Worm (Caenorhabditis elegans) whole organism, young adult: ENCODE results near the gene pacs-1.
A peak's percentile ranks its signal among the peaks of the same experiment; 100 is the strongest.

Source experiments
- B0019.2 ChIP-seq: fragments of 200-800 bp; sonication (Bioruptor generic); conservative IDR thresholded peaks from 2 replicates; pipeline ENCODE4 v1.3.6; 2022; ENCODE audit warnings: missing genetic modification reagents, missing genetic modification characterization, missing compliant biosample characterization
- B0336.3 ChIP-seq: fragments of 200-800 bp; sonication (Bioruptor generic); IDR thresholded peaks from 2 replicates; pipeline ENCODE4 v1.3.6; 2022; ENCODE audit warnings: missing genetic modification characterization, missing compliant biosample characterization
- C17E4.6 ChIP-seq: fragments of 200-800 bp; sonication (Bioruptor generic); IDR thresholded peaks from 2 replicates; pipeline ENCODE4 v1.3.6; 2022; ENCODE audit warnings: missing genetic modification reagents, missing genetic modification characterization, missing compliant biosample characterization
- F23B12.7 ChIP-seq: sonication (generic microtip); optimal IDR thresholded peaks from 2 replicates; lab custom pipeline; 2017; ENCODE audit warnings: missing genetic modification characterization, mild to moderate bottlenecking, missing compliant biosample characterization, antibody characterized with exemption, moderate library complexity; ENCODE audit not compliant: insufficient read depth
- F37B4.10 ChIP-seq: fragments of 200-800 bp; sonication (Bioruptor generic); IDR thresholded peaks from 2 replicates; pipeline ENCODE4 v1.3.6; 2022; ENCODE audit warnings: missing genetic modification characterization, missing compliant biosample characterization
- F39B2.1 ChIP-seq: fragments of 200-800 bp; sonication (Bioruptor generic); IDR thresholded peaks from 2 replicates; pipeline ENCODE4 v1.3.6; 2022; ENCODE audit warnings: missing genetic modification reagents, missing genetic modification characterization, missing compliant biosample characterization
- F52B5.7 ChIP-seq: sonication (generic microtip); optimal IDR thresholded peaks from 2 replicates; lab custom pipeline; 2016; ENCODE audit warnings: mild to moderate bottlenecking, missing genetic modification characterization, missing compliant biosample characterization
- F55B11.4 ChIP-seq: sonication (generic microtip); optimal IDR thresholded peaks from 2 replicates; lab custom pipeline; 2016; ENCODE audit warnings: missing compliant biosample characterization, missing genetic modification characterization, borderline replicate concordance; ENCODE audit not compliant: insufficient read depth
- F57A8.1 ChIP-seq: fragments of 200-800 bp; sonication (Bioruptor generic); optimal IDR thresholded peaks from 2 replicates; lab custom pipeline; 2018; ENCODE audit warnings: mild to moderate bottlenecking, missing genetic modification characterization, moderate library complexity, missing compliant biosample characterization
- K12H6.12 ChIP-seq: fragments of 200-800 bp; sonication (Bioruptor generic); optimal IDR thresholded peaks from 2 replicates; lab custom pipeline; 2018; ENCODE audit warnings: mild to moderate bottlenecking, missing genetic modification characterization, missing compliant biosample characterization
- T07F8.4 ChIP-seq: sonication (generic microtip); optimal IDR thresholded peaks from 2 replicates; lab custom pipeline; 2016; ENCODE audit warnings: mild to moderate bottlenecking, missing genetic modification characterization, moderate library complexity, missing compliant biosample characterization
- T26A5.8 ChIP-seq: sonication (generic microtip); optimal IDR thresholded peaks from 2 replicates; lab custom pipeline; 2016; ENCODE audit warnings: missing genetic modification characterization, missing compliant biosample characterization
- Y53G8AR.9 ChIP-seq: fragments of 200-800 bp; sonication (Bioruptor generic); conservative IDR thresholded peaks from 2 replicates; pipeline ENCODE4 v1.3.6; 2022; ENCODE audit warnings: missing genetic modification reagents, missing genetic modification characterization, missing compliant biosample characterization
- Y95B8A.8 ChIP-seq: fragments of 200-800 bp; sonication (Bioruptor generic); IDR thresholded peaks from 2 replicates; pipeline ENCODE4 v1.3.6; 2022; ENCODE audit warnings: missing genetic modification reagents, missing genetic modification characterization, missing compliant biosample characterization
- ZK185.1 ChIP-seq: sonication (generic microtip); optimal IDR thresholded peaks from 2 replicates; lab custom pipeline; 2016; ENCODE audit warnings: mild to moderate bottlenecking, missing genetic modification characterization, missing compliant biosample characterization; ENCODE audit not compliant: poor library complexity, severe bottlenecking
- akir-1 ChIP-seq: fragments of 200-800 bp; sonication (Bioruptor generic); optimal IDR thresholded peaks from 2 replicates; lab custom pipeline; 2018; ENCODE audit warnings: mild to moderate bottlenecking, missing genetic modification characterization, moderate library complexity, missing compliant biosample characterization
- aptf-2 ChIP-seq: fragments of 200-800 bp; sonication (Bioruptor generic); conservative IDR thresholded peaks from 2 replicates; pipeline ENCODE4 v1.3.6; 2022; ENCODE audit warnings: missing genetic modification reagents, missing genetic modification characterization, missing compliant biosample characterization
- atf-7 ChIP-seq: sonication (generic microtip); optimal IDR thresholded peaks from 2 replicates; lab custom pipeline; 2017; ENCODE audit warnings: mild to moderate bottlenecking, missing genetic modification characterization, missing compliant biosample characterization
- attf-3 ChIP-seq: fragments of 200-800 bp; sonication (Bioruptor generic); conservative IDR thresholded peaks from 2 replicates; pipeline ENCODE4 v1.3.6; 2022; ENCODE audit warnings: missing genetic modification reagents, missing genetic modification characterization, missing compliant biosample characterization
- attf-5 ChIP-seq: fragments of 200-800 bp; sonication (Bioruptor generic); optimal IDR thresholded peaks from 2 replicates; lab custom pipeline; 2018; ENCODE audit warnings: mild to moderate bottlenecking, missing genetic modification characterization, missing compliant biosample characterization
- attf-6 ChIP-seq: fragments of 200-800 bp; sonication (Bioruptor generic); IDR thresholded peaks from 2 replicates; pipeline ENCODE4 v1.3.6; 2022; ENCODE audit warnings: missing genetic modification reagents, missing genetic modification characterization, missing compliant biosample characterization
- bed-2 ChIP-seq: fragments of 200-800 bp; sonication (Bioruptor generic); IDR thresholded peaks from 2 replicates; pipeline ENCODE4 v1.3.6; 2022; ENCODE audit warnings: missing genetic modification reagents, missing genetic modification characterization, missing compliant biosample characterization
- ccch-3 ChIP-seq: fragments of 200-800 bp; sonication (Bioruptor generic); optimal IDR thresholded peaks from 2 replicates; lab custom pipeline; 2018; ENCODE audit warnings: mild to moderate bottlenecking, missing genetic modification characterization, missing compliant biosample characterization
- cebp-1 ChIP-seq, 2 experiments: fragments of 200-800 bp in 1 of 2; sonication (Bioruptor generic) in 1 of 2; sonication (generic microtip) in 1 of 2; IDR thresholded peaks in 1 of 2; optimal IDR thresholded peaks in 1 of 2; 2 replicates each; pipeline versions ENCODE4 v1.3.6 to Lab custom; 2017 to 2022; ENCODE audit warnings: missing compliant biosample characterization in 2 of 2, missing genetic modification characterization in 2 of 2, mild to moderate bottlenecking in 1 of 2, missing genetic modification reagents in 1 of 2, moderate library complexity in 1 of 2
- ceh-100 ChIP-seq: fragments of 200-800 bp; sonication (Bioruptor generic); IDR thresholded peaks from 2 replicates; pipeline ENCODE4 v1.3.6; 2022; ENCODE audit warnings: missing genetic modification reagents, missing genetic modification characterization, missing compliant biosample characterization
- ceh-79 ChIP-seq: sonication (generic microtip); optimal IDR thresholded peaks from 2 replicates; lab custom pipeline; 2017; ENCODE audit warnings: mild to moderate bottlenecking, missing genetic modification characterization, missing compliant biosample characterization
- ceh-91 ChIP-seq: fragments of 200-800 bp; sonication (Bioruptor generic); IDR thresholded peaks from 2 replicates; pipeline ENCODE4 v1.3.6; 2022; ENCODE audit warnings: missing genetic modification reagents, missing genetic modification characterization, missing compliant biosample characterization
- dpff-1 ChIP-seq: sonication (generic microtip); optimal IDR thresholded peaks from 2 replicates; lab custom pipeline; 2017; ENCODE audit warnings: mild to moderate bottlenecking, missing genetic modification characterization, missing compliant biosample characterization
- egrh-3 ChIP-seq: fragments of 200-800 bp; sonication (Bioruptor generic); IDR thresholded peaks from 2 replicates; pipeline ENCODE4 v1.3.6; 2022; ENCODE audit warnings: missing genetic modification reagents, missing genetic modification characterization, missing compliant biosample characterization
- ekl-4 ChIP-seq: fragments of 200-800 bp; sonication (Bioruptor generic); IDR thresholded peaks from 2 replicates; pipeline ENCODE4 v1.3.6; 2022; ENCODE audit warnings: missing genetic modification reagents, missing genetic modification characterization, missing compliant biosample characterization
- ets-4 ChIP-seq: fragments of 200-800 bp; sonication (Bioruptor generic); optimal IDR thresholded peaks from 2 replicates; lab custom pipeline; 2018; ENCODE audit warnings: mild to moderate bottlenecking, missing genetic modification characterization, missing compliant biosample characterization
- fkh-3 ChIP-seq: sonication (generic microtip); optimal IDR thresholded peaks from 2 replicates; lab custom pipeline; 2016; ENCODE audit warnings: mild to moderate bottlenecking, missing genetic modification characterization, missing compliant biosample characterization
- him-1 ChIP-seq: sonication (generic microtip); optimal IDR thresholded peaks from 2 replicates; lab custom pipeline; 2016; ENCODE audit warnings: missing genotype, missing genetic modification reagents, missing genetic modification characterization, missing compliant biosample characterization
- hsf-1 ChIP-seq: fragments of 200-800 bp; sonication (Bioruptor generic); IDR thresholded peaks from 2 replicates; pipeline ENCODE4 v1.3.6; 2022; ENCODE audit warnings: missing genetic modification reagents, missing genetic modification characterization, missing compliant biosample characterization
- let-526 ChIP-seq: fragments of 200-800 bp; sonication (Bioruptor generic); IDR thresholded peaks from 2 replicates; pipeline ENCODE4 v1.3.6; 2022; ENCODE audit warnings: missing genetic modification reagents, missing genetic modification characterization, missing compliant biosample characterization
- lin-26 ChIP-seq: fragments of 200-800 bp; sonication (Bioruptor generic); IDR thresholded peaks from 2 replicates; pipeline ENCODE4 v1.3.6; 2022; ENCODE audit warnings: missing genetic modification reagents, missing genetic modification characterization, missing compliant biosample characterization
- lin-40 ChIP-seq: sonication (generic microtip); optimal IDR thresholded peaks from 2 replicates; lab custom pipeline; 2016; ENCODE audit warnings: missing genetic modification characterization, mild to moderate bottlenecking, missing compliant biosample characterization, missing genotype, missing genetic modification reagents
- mcd-1 ChIP-seq: fragments of 200-800 bp; sonication (Bioruptor generic); IDR thresholded peaks from 2 replicates; pipeline ENCODE4 v1.3.6; 2022; ENCODE audit warnings: missing genetic modification reagents, missing genetic modification characterization, missing compliant biosample characterization
- nfya-2 ChIP-seq: fragments of 200-800 bp; sonication (Bioruptor generic); IDR thresholded peaks from 2 replicates; pipeline ENCODE4 v1.3.6; 2022; ENCODE audit warnings: missing genetic modification reagents, missing genetic modification characterization, missing compliant biosample characterization
- nfyb-1 ChIP-seq: fragments of 200-800 bp; sonication (Bioruptor generic); IDR thresholded peaks from 2 replicates; pipeline ENCODE4 v1.3.6; 2022; ENCODE audit warnings: missing genetic modification reagents, missing genetic modification characterization, missing compliant biosample characterization
- nhr-27 ChIP-seq: fragments of 200-800 bp; sonication (Bioruptor generic); optimal IDR thresholded peaks from 2 replicates; lab custom pipeline; 2018; ENCODE audit warnings: mild to moderate bottlenecking, missing genetic modification characterization, moderate library complexity, missing compliant biosample characterization
- pbrm-1 ChIP-seq: fragments of 200-800 bp; sonication (Bioruptor generic); IDR thresholded peaks from 2 replicates; pipeline ENCODE4 v1.3.6; 2022; ENCODE audit warnings: missing genetic modification reagents, missing genetic modification characterization, missing compliant biosample characterization
- repo-1 ChIP-seq: sonication (generic microtip); optimal IDR thresholded peaks from 2 replicates; lab custom pipeline; 2017; ENCODE audit warnings: mild to moderate bottlenecking, missing genetic modification characterization, missing compliant biosample characterization
- tbp1 ChIP-seq: fragments of 200-800 bp; sonication (Bioruptor generic); optimal IDR thresholded peaks from 2 replicates; lab custom pipeline; 2018; ENCODE audit warnings: mild to moderate bottlenecking, missing genetic modification characterization, missing compliant biosample characterization
- tlf-1 ChIP-seq: fragments of 200-800 bp; sonication (Bioruptor generic); optimal IDR thresholded peaks from 2 replicates; lab custom pipeline; 2018; ENCODE audit warnings: mild to moderate bottlenecking, missing genetic modification characterization, missing compliant biosample characterization
- xnd-1 ChIP-seq: sonication (generic microtip); optimal IDR thresholded peaks from 2 replicates; lab custom pipeline; 2016; ENCODE audit warnings: missing genotype, missing genetic modification reagents, missing genetic modification characterization, missing compliant biosample characterization
- ztf-18 ChIP-seq: sonication (generic microtip); optimal IDR thresholded peaks from 2 replicates; lab custom pipeline; 2016; ENCODE audit warnings: missing genotype, mild to moderate bottlenecking, missing genetic modification characterization, missing compliant biosample characterization
- ztf-22 ChIP-seq: fragments of 200-800 bp; sonication (Bioruptor generic); optimal IDR thresholded peaks from 2 replicates; lab custom pipeline; 2018; ENCODE audit warnings: mild to moderate bottlenecking, missing genetic modification characterization, moderate library complexity, missing compliant biosample characterization
- ztf-6 ChIP-seq: fragments of 200-800 bp; sonication (Bioruptor generic); IDR thresholded peaks from 2 replicates; pipeline ENCODE4 v1.3.6; 2022; ENCODE audit warnings: missing genetic modification reagents, missing genetic modification characterization, missing compliant biosample characterization

The pacs-1 gene

ce11 chrV:9220444-9220843 is 3.4 kb upstream of the pacs-1 start (continued):
- TF ChIP-seq K12H6.12: no peak
- TF ChIP-seq nfyb-1 (GFP tag; lab: Robert Waterston, UW): no peak
- TF ChIP-seq nhr-27 (tag; lab: Kevin White, UChicago): no peak
- TF ChIP-seq aptf-2 (GFP tag; lab: Robert Waterston, UW): no peak
- no peak for TF ChIP-seq attf-6 (GFP tag; lab: Robert Waterston, UW)
- no peak for TF ChIP-seq ztf-22
- no peak for TF ChIP-seq lin-40 (tag; lab: Kevin White, UChicago)
- TF ChIP-seq atf-7 (tag; lab: Kevin White, UChicago): no peak
- no peak for TF ChIP-seq xnd-1 (tag; lab: Kevin White, UChicago)
- no peak for TF ChIP-seq lin-26 (GFP tag; lab: Robert Waterston, UW)
- TF ChIP-seq ccch-3: no peak
- no peak for TF ChIP-seq B0019.2
- TF ChIP-seq him-1 (tag; lab: Kevin White, UChicago): no peak
- no peak for TF ChIP-seq hsf-1
- no peak for TF ChIP-seq pbrm-1 (GFP tag; lab: Robert Waterston, UW)
- TF ChIP-seq T26A5.8 (tag; lab: Kevin White, UChicago): no peak
- no peak for TF ChIP-seq fkh-3 (tag; lab: Kevin White, UChicago)
- peak; percentile 82 for TF ChIP-seq F23B12.7 (tag; lab: Kevin White, UChicago)
- no peak for TF ChIP-seq ztf-6 (GFP tag; lab: Robert Waterston, UW)
- TF ChIP-seq akir-1 (GFP tag; lab: Kevin White, UChicago): no peak
- TF ChIP-seq nfya-2 (GFP tag; lab: Robert Waterston, UW): no peak
- no peak for TF ChIP-seq C17E4.6 (GFP tag; lab: Robert Waterston, UW)
- no peak for TF ChIP-seq dpff-1 (tag; lab: Kevin White, UChicago)
- no peak for TF ChIP-seq F52B5.7 (tag; lab: Kevin White, UChicago)
- no peak for TF ChIP-seq F39B2.1 (GFP tag; lab: Robert Waterston, UW)
- no peak for TF ChIP-seq T07F8.4
- TF ChIP-seq tbp1: peak; percentile 4
- TF ChIP-seq tlf-1 (GFP tag; lab: Kevin White, UChicago): no peak
- TF ChIP-seq ceh-91 (GFP tag; lab: Robert Waterston, UW): no peak
- no peak for TF ChIP-seq ZK185.1 (tag; lab: Kevin White, UChicago)
- no peak for TF ChIP-seq ets-4
- TF ChIP-seq Y53G8AR.9: no peak
- peak; percentile 50 for TF ChIP-seq ztf-18
- TF ChIP-seq egrh-3 (GFP tag; lab: Robert Waterston, UW): no peak
- TF ChIP-seq B0336.3 (GFP tag; lab: Robert Waterston, UW): no peak
- no peak for TF ChIP-seq F57A8.1 (GFP tag; lab: Kevin White, UChicago)
- TF ChIP-seq ceh-79 (tag; lab: Kevin White, UChicago): no peak
- TF ChIP-seq mcd-1 (GFP tag; lab: Robert Waterston, UW): peak; percentile 88
- TF ChIP-seq ceh-100 (GFP tag; lab: Robert Waterston, UW): no peak
- TF ChIP-seq let-526: no peak
- TF ChIP-seq cebp-1 (GFP tag; IDR thresholded peaks at IDR 0.05; lab: Robert Waterston, UW): no peak
- no peak for TF ChIP-seq cebp-1 (tag; optimal IDR thresholded peaks at IDR 0.05; lab: Kevin White, UChicago)
- TF ChIP-seq F37B4.10 (GFP tag; lab: Robert Waterston, UW): no peak
- no peak for TF ChIP-seq F55B11.4 (tag; lab: Kevin White, UChicago)
- no peak for TF ChIP-seq attf-5
- TF ChIP-seq ekl-4 (GFP tag; lab: Robert Waterston, UW): no peak
- TF ChIP-seq Y95B8A.8 (GFP tag; lab: Robert Waterston, UW): no peak
- no peak for TF ChIP-seq repo-1 (tag; lab: Kevin White, UChicago)
- no peak for TF ChIP-seq bed-2 (GFP tag; lab: Robert Waterston, UW)
- no peak for TF ChIP-seq attf-3 (GFP tag; lab: Robert Waterston, UW)
